Fruit fly (Drosophila melanogaster) whole organism, embryonic: ENCODE results near the gene Cyp4g15.

Experiments
- ATbp ChIP-seq: fragments of 200-800 bp; sonication (Bioruptor generic); optimal IDR thresholded peaks from 2 replicates; lab custom pipeline; 2017; ENCODE audit warnings: missing biosample characterization, mild to moderate bottlenecking, missing genetic modification characterization, missing genetic modification reagents
- CG10366 ChIP-seq: fragments of 200-800 bp; sonication (Bioruptor generic); IDR thresholded peaks from 2 replicates; pipeline ENCODE4 v1.3.6; 2022; ENCODE audit warnings: missing biosample characterization, missing genetic modification characterization
- CG11247 ChIP-seq: fragments of 200-800 bp; sonication (Bioruptor generic); IDR thresholded peaks from 2 replicates; pipeline ENCODE4 v1.3.6; 2022; ENCODE audit warnings: missing biosample characterization, missing genetic modification characterization
- CG11456 ChIP-seq: fragments of 200-800 bp; sonication (Bioruptor generic); IDR thresholded peaks from 3 replicates; pipeline ENCODE4 v1.3.6; 2022; ENCODE audit warnings: missing biosample characterization, missing genetic modification characterization
- CG11504 ChIP-seq: fragments of 200-800 bp; sonication (Bioruptor generic); optimal IDR thresholded peaks from 3 replicates; lab custom pipeline; 2019; ENCODE audit warnings: missing biosample characterization, mild to moderate bottlenecking, missing genetic modification characterization, moderate library complexity
- CG12219 ChIP-seq: fragments of 200-800 bp; sonication (Bioruptor generic); optimal IDR thresholded peaks from 3 replicates; lab custom pipeline; 2018; ENCODE audit warnings: missing biosample characterization, mild to moderate bottlenecking, missing genetic modification characterization
- CG15601 ChIP-seq: fragments of 200-800 bp; sonication (Bioruptor generic); optimal IDR thresholded peaks from 3 replicates; lab custom pipeline; 2019; ENCODE audit warnings: missing biosample characterization, mild to moderate bottlenecking, missing genetic modification characterization, moderate library complexity
- CG16813 ChIP-seq: fragments of 200-800 bp; sonication (Bioruptor generic); IDR thresholded peaks from 3 replicates; pipeline ENCODE4 v1.3.6; 2022; ENCODE audit warnings: missing biosample characterization, missing genetic modification characterization; ENCODE audit not compliant: partially characterized antibody
- CG17328 ChIP-seq: fragments of 200-800 bp; sonication (Bioruptor generic); IDR thresholded peaks from 2 replicates; pipeline ENCODE4 v1.3.6; 2022; ENCODE audit warnings: missing biosample characterization, missing genetic modification characterization
- CG17361 ChIP-seq: fragments of 200-800 bp; sonication (Bioruptor generic); IDR thresholded peaks from 3 replicates; pipeline ENCODE4 v1.3.6; 2022; ENCODE audit warnings: missing biosample characterization, missing genetic modification characterization
- CG17385 ChIP-seq: fragments of 200-800 bp; sonication (Bioruptor generic); optimal IDR thresholded peaks from 3 replicates; lab custom pipeline; 2018; ENCODE audit warnings: missing biosample characterization, mild to moderate bottlenecking, missing genetic modification characterization
- CG17829 ChIP-seq: fragments of 200-800 bp; optimal IDR thresholded peaks from 2 replicates; lab custom pipeline; 2019; ENCODE audit warnings: missing biosample characterization, mild to moderate bottlenecking, missing genetic modification characterization, moderate library complexity
- CG31224 ChIP-seq: fragments of 200-800 bp; sonication (Bioruptor generic); IDR thresholded peaks from 2 replicates; pipeline ENCODE4 v1.3.6; 2022; ENCODE audit warnings: missing biosample characterization, missing genetic modification characterization
- CG32532 ChIP-seq: fragments of 200-800 bp; sonication (Bioruptor generic); IDR thresholded peaks from 2 replicates; pipeline ENCODE4 v1.3.6; 2022; ENCODE audit warnings: missing biosample characterization, missing genetic modification characterization
- CG33213 ChIP-seq: fragments of 200-800 bp; sonication (Bioruptor generic); optimal IDR thresholded peaks from 3 replicates; lab custom pipeline; 2016; ENCODE audit warnings: missing biosample characterization, missing genetic modification characterization
- CG4730 ChIP-seq: fragments of 200-800 bp; sonication (Bioruptor generic); IDR thresholded peaks from 2 replicates; pipeline ENCODE4 v1.3.6; 2022; ENCODE audit warnings: missing biosample characterization, missing genetic modification characterization
- Dfd ChIP-seq, 2 experiments: fragments of >200 bp; optimal IDR thresholded peaks; 2 replicates each; lab custom pipeline; 2017; ENCODE audit warnings: missing biosample characterization in 2 of 2, missing genetic modification characterization in 2 of 2
- Doc2 ChIP-seq: fragments of 200-800 bp; sonication (Bioruptor generic); IDR thresholded peaks from 2 replicates; pipeline ENCODE4 v1.3.6; 2022; ENCODE audit warnings: missing biosample characterization, missing genetic modification characterization
- Drgx ChIP-seq: fragments of 200-800 bp; sonication (Bioruptor generic); IDR thresholded peaks from 2 replicates; pipeline ENCODE4 v1.3.6; 2022; ENCODE audit warnings: missing biosample characterization, missing genetic modification characterization
- E2f2 ChIP-seq: fragments of 200-800 bp; sonication (Bioruptor generic); IDR thresholded peaks from 2 replicates; pipeline ENCODE4 v1.3.6; 2022; ENCODE audit warnings: missing biosample characterization, missing genetic modification characterization
- Fer3 ChIP-seq: fragments of 200-800 bp; sonication (Bioruptor generic); optimal IDR thresholded peaks from 2 replicates; lab custom pipeline; 2018; ENCODE audit warnings: missing biosample characterization, mild to moderate bottlenecking, missing genetic modification characterization, moderate library complexity
- Gug ChIP-seq: fragments of 200-800 bp; sonication (Bioruptor generic); IDR thresholded peaks from 4 replicates; pipeline ENCODE4 v1.3.6; 2022; ENCODE audit warnings: missing biosample characterization, missing genetic modification characterization
- HmgD ChIP-seq: fragments of 200-800 bp; sonication (Bioruptor generic); optimal IDR thresholded peaks from 3 replicates; lab custom pipeline; 2016; ENCODE audit warnings: missing biosample characterization, missing genetic modification characterization
- MTF-1 ChIP-seq: fragments of 200-800 bp; sonication (Bioruptor generic); optimal IDR thresholded peaks from 2 replicates; lab custom pipeline; 2018; ENCODE audit warnings: missing biosample characterization, mild to moderate bottlenecking, missing genetic modification characterization, borderline replicate concordance
- Meics ChIP-seq: fragments of 200-800 bp; sonication (Bioruptor generic); optimal IDR thresholded peaks from 2 replicates; lab custom pipeline; 2017; ENCODE audit warnings: missing biosample characterization, mild to moderate bottlenecking, missing genetic modification characterization
- Myb ChIP-seq: fragments of 200-800 bp; sonication (Bioruptor generic); optimal IDR thresholded peaks from 2 replicates; lab custom pipeline; 2016; ENCODE audit warnings: missing biosample characterization, missing genetic modification characterization
- Ptx1 ChIP-seq: fragments of 200-800 bp; sonication (Bioruptor generic); IDR thresholded peaks from 2 replicates; pipeline ENCODE4 v1.3.6; 2022; ENCODE audit warnings: missing biosample characterization, missing genetic modification characterization
- Scr ChIP-seq: fragments of 200-800 bp; sonication (Bioruptor generic); IDR thresholded peaks from 2 replicates; pipeline ENCODE4 v1.3.6; 2022; ENCODE audit warnings: missing biosample characterization, missing genetic modification characterization; ENCODE audit not compliant: partially characterized antibody
- ac ChIP-seq: fragments of 200-800 bp; sonication (Bioruptor generic); optimal IDR thresholded peaks from 3 replicates; lab custom pipeline; 2017; ENCODE audit warnings: missing biosample characterization, mild to moderate bottlenecking, missing genetic modification characterization
- ase ChIP-seq: fragments of 200-800 bp; sonication (Bioruptor generic); IDR thresholded peaks from 3 replicates; pipeline ENCODE4 v1.3.6; 2022; ENCODE audit warnings: missing biosample characterization, missing genetic modification characterization
- ash1 ChIP-seq: fragments of 200-800 bp; sonication (Bioruptor generic); optimal IDR thresholded peaks from 2 replicates; lab custom pipeline; 2018; ENCODE audit warnings: missing biosample characterization, mild to moderate bottlenecking, missing genetic modification characterization
- az2 ChIP-seq: fragments of 200-800 bp; sonication (Bioruptor generic); optimal IDR thresholded peaks from 3 replicates; lab custom pipeline; 2016; ENCODE audit warnings: missing biosample characterization, missing genetic modification characterization
- bowl ChIP-seq: fragments of 200-800 bp; sonication (Bioruptor generic); IDR thresholded peaks from 2 replicates; pipeline ENCODE4 v1.3.6; 2022; ENCODE audit warnings: missing biosample characterization, missing genetic modification characterization
- corto ChIP-seq: fragments of 200-800 bp; sonication (Bioruptor generic); optimal IDR thresholded peaks from 2 replicates; lab custom pipeline; 2016; ENCODE audit warnings: missing biosample characterization, mild to moderate bottlenecking, missing genetic modification characterization, moderate library complexity
- dmrt99B ChIP-seq: fragments of 200-800 bp; sonication (Bioruptor generic); optimal IDR thresholded peaks from 2 replicates; lab custom pipeline; 2018; ENCODE audit warnings: missing biosample characterization, mild to moderate bottlenecking, missing genetic modification characterization, moderate library complexity
- eve ChIP-seq, 2 experiments: fragments of >200 bp; optimal IDR thresholded peaks; 2 replicates each; lab custom pipeline; 2017; ENCODE audit warnings: missing biosample characterization in 2 of 2, missing genetic modification characterization in 2 of 2
- ewg ChIP-seq: fragments of 200-800 bp; sonication (Bioruptor generic); optimal IDR thresholded peaks from 3 replicates; lab custom pipeline; 2017; ENCODE audit warnings: mild to moderate bottlenecking, missing biosample characterization, missing genetic modification reagents, missing genetic modification characterization
- fd96Cb ChIP-seq: fragments of 200-800 bp; sonication (Bioruptor generic); optimal IDR thresholded peaks from 2 replicates; lab custom pipeline; 2018; ENCODE audit warnings: missing biosample characterization, mild to moderate bottlenecking, missing genetic modification characterization, moderate library complexity
- gem ChIP-seq: fragments of 200-800 bp; sonication (Bioruptor generic); optimal IDR thresholded peaks from 2 replicates; lab custom pipeline; 2019; ENCODE audit warnings: missing biosample characterization, mild to moderate bottlenecking, missing genetic modification characterization, moderate library complexity
- her ChIP-seq: fragments of 200-800 bp; sonication (Bioruptor generic); optimal IDR thresholded peaks from 2 replicates; lab custom pipeline; 2016; ENCODE audit warnings: missing biosample characterization, missing genetic modification characterization
- hth ChIP-seq: fragments of >200 bp; optimal IDR thresholded peaks from 2 replicates; lab custom pipeline; 2017; ENCODE audit warnings: inconsistent platforms
- pan ChIP-seq, 4 experiments: fragments of >200 bp in 3 of 4; fragments of 200-800 bp in 1 of 4; sonication (Bioruptor generic) in 1 of 4; optimal IDR thresholded peaks in 3 of 4; IDR thresholded peaks in 1 of 4; 2 replicates each; pipeline versions ENCODE4 v1.3.6 to Lab custom; 2017 to 2022; ENCODE audit warnings: missing biosample characterization in 2 of 4, missing genetic modification characterization in 2 of 4, mixed read lengths in 1 of 4
- pfk ChIP-seq: fragments of 200-800 bp; sonication (Bioruptor generic); optimal IDR thresholded peaks from 2 replicates; lab custom pipeline; 2018; ENCODE audit warnings: missing biosample characterization, mild to moderate bottlenecking, missing genetic modification characterization, moderate library complexity
- psq ChIP-seq: fragments of 200-800 bp; sonication (Bioruptor generic); optimal IDR thresholded peaks from 2 replicates; lab custom pipeline; 2017; ENCODE audit warnings: missing biosample characterization, missing genetic modification characterization
- repo ChIP-seq: fragments of 200-800 bp; sonication (Bioruptor generic); optimal IDR thresholded peaks from 2 replicates; lab custom pipeline; 2016; ENCODE audit warnings: missing biosample characterization, missing genetic modification characterization
- sisA ChIP-seq: fragments of 200-800 bp; sonication (Bioruptor generic); IDR thresholded peaks from 2 replicates; pipeline ENCODE4 v1.3.6; 2022; ENCODE audit warnings: missing biosample characterization, missing genetic modification characterization
- sob ChIP-seq: fragments of 200-800 bp; sonication (Bioruptor generic); IDR thresholded peaks from 2 replicates; pipeline ENCODE4 v1.3.6; 2022; ENCODE audit warnings: missing biosample characterization, missing genetic modification characterization
- toy ChIP-seq: fragments of 200-800 bp; sonication (Bioruptor generic); IDR thresholded peaks from 2 replicates; pipeline ENCODE4 v1.3.6; 2022; ENCODE audit warnings: missing biosample characterization, missing genetic modification characterization
- ttk ChIP-seq: fragments of 200-800 bp; sonication (Bioruptor generic); IDR thresholded peaks from 2 replicates; pipeline ENCODE4 v2.1.2; 2022; ENCODE audit warnings: missing biosample characterization, missing genetic modification characterization
- unpg ChIP-seq: fragments of 200-800 bp; sonication (Bioruptor generic); optimal IDR thresholded peaks from 3 replicates; lab custom pipeline; 2018; ENCODE audit warnings: missing biosample characterization, mild to moderate bottlenecking, missing genetic modification characterization, moderate library complexity
- zen ChIP-seq: fragments of 200-800 bp; sonication (Bioruptor generic); optimal IDR thresholded peaks from 3 replicates; lab custom pipeline; 2018; ENCODE audit warnings: missing biosample characterization, mild to moderate bottlenecking, missing genetic modification characterization, moderate library complexity

Gene Cyp4g15

DNA sequence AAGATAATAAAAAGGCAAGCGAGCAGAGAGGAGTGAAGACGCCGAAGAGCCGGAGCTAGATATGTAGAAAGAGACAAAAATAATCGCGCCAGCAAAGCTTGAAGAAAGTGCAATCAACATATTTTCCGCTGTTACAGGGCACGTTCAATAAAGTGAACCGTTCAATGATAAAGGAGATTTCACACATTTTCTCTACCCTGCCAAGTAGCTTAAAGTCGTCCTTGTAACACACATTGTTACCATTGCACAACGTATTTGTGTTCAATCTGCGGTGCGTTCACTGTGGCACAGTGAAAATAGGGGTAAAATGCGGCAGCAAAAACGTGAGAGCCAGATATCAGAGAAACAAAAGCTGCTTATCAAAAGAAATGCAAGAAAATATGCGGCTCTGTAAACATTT lies 22.6 kb downstream of the Cyp4g15 start (continued):
- TF ChIP-seq gem (tag; lab: Kevin White, UChicago) (peak; percentile 47), CG17361 (GFP tag; lab: Robert Waterston, UW) (0 out of 3 replicates have a peak, but pooled peaks have one; percentile 24), sisA (GFP tag; lab: Robert Waterston, UW) (peak; percentile 67), Meics (peak; percentile 27), ewg (peak; percentile 34), CG12219 (GFP tag; lab: Kevin White, UChicago) (peak; percentile 43), corto (GFP tag; lab: Kevin White, UChicago) (no peak), CG17829 (peak; percentile 24), CG17385 (GFP tag; lab: Kevin White, UChicago) (peak; percentile 29), Ptx1 (GFP tag; lab: Robert Waterston, UW) (peak; percentile 40; the same call in 1 of the 2 replicates), repo (GFP tag; lab: Kevin White, UChicago) (peak; percentile 22), zen (tag; lab: Kevin White, UChicago) (no peak), Fer3 (no peak), pfk (GFP tag; lab: Kevin White, UChicago) (no peak), CG17328 (GFP tag; lab: Robert Waterston, UW) (peak; percentile 53; the same call in 1 of the 2 replicates), psq (GFP tag; lab: Kevin White, UChicago) (no peak), fd96Cb (tag; lab: Kevin White, UChicago) (peak; percentile 52), pan (optimal IDR thresholded peaks at IDR 0.05; lab: Kevin White, UChicago) (no peak), pan (GFP tag; optimal IDR thresholded peaks at IDR 0.05 in 1 of 2, IDR thresholded peaks at IDR 0.05 in 1 of 2) (peak in 1 of 2 experiments; percentile 53), bowl (GFP tag; lab: Robert Waterston, UW) (no peak), eve (GFP tag; optimal IDR thresholded peaks at IDR 0.05; lab: Kevin White, UChicago) (peak in 1 of 2 experiments; percentile 72), MTF-1 (GFP tag; lab: Kevin White, UChicago) (no peak), unpg (GFP tag; lab: Kevin White, UChicago) (peak; percentile 27), her (GFP tag; lab: Kevin White, UChicago) (peak; percentile 18), ash1 (GFP tag; lab: Kevin White, UChicago) (no peak), Drgx (GFP tag; lab: Robert Waterston, UW) (peak; percentile 57), CG11456 (GFP tag; lab: Robert Waterston, UW) (no peak), HmgD (GFP tag; lab: Kevin White, UChicago) (no peak), dmrt99B (peak; percentile 61), CG15601 (tag; lab: Kevin White, UChicago) (peak; percentile 0), E2f2 (GFP tag; lab: Robert Waterston, UW) (no peak), ttk (GFP tag; lab: Robert Waterston, UW) (no peak), Myb (GFP tag; lab: Kevin White, UChicago) (peak; percentile 9), hth (lab: Kevin White, UChicago) (no peak), ac (no peak), ase (GFP tag; lab: Robert Waterston, UW) (no peak), CG4730 (GFP tag; lab: Robert Waterston, UW) (0 out of 2 replicates have a peak, but pooled peaks have one; percentile 31), CG31224 (GFP tag; lab: Robert Waterston, UW) (peak; percentile 14; the same call in 1 of the 2 replicates), CG11504 (peak; percentile 57), sob (0 out of 2 replicates have a peak, but pooled peaks have one; percentile 13), ATbp (peak; percentile 73), CG11247 (GFP tag; lab: Robert Waterston, UW) (no peak), Dfd (GFP tag; optimal IDR thresholded peaks at IDR 0.05; lab: Kevin White, UChicago) (no peak), toy (GFP tag; lab: Robert Waterston, UW) (no peak), az2 (GFP tag; lab: Kevin White, UChicago) (peak; percentile 57), CG16813 (GFP tag; lab: Robert Waterston, UW) (no peak), CG10366 (GFP tag; lab: Robert Waterston, UW) (peak; percentile 33; the same call in 1 of the 2 replicates), Scr (GFP tag; lab: Robert Waterston, UW) (no peak), Doc2 (GFP tag; lab: Robert Waterston, UW) (no peak), Gug (GFP tag; lab: Robert Waterston, UW) (peak; percentile 53; the same call in 3 of the 4 replicates), CG32532 (GFP tag; lab: Robert Waterston, UW) (peak; percentile 36; the same call in 1 of the 2 replicates), CG33213 (GFP tag; lab: Kevin White, UChicago) (peak; percentile 2)
